Fruit fly (Drosophila melanogaster) whole organism, embryonic: Measurements from ENCODE around the gene Cyp40.

Experiments used
- B-H2 ChIP-seq: fragments of 200-800 bp; sonication (Bioruptor generic); optimal IDR thresholded peaks from 2 replicates; lab custom pipeline; 2018; ENCODE audit warnings: missing biosample characterization, mild to moderate bottlenecking, missing genetic modification characterization
- BEAF-32 ChIP-seq: fragments of 200-800 bp; sonication (Bioruptor generic); optimal IDR thresholded peaks from 3 replicates; lab custom pipeline; 2017; ENCODE audit warnings: missing biosample characterization, missing genetic modification characterization, mild to moderate bottlenecking, moderate library complexity, missing genetic modification reagents
- Bgb ChIP-seq: fragments of 200-800 bp; sonication (Bioruptor generic); IDR thresholded peaks from 2 replicates; pipeline ENCODE4 v1.3.6; 2022; ENCODE audit warnings: missing biosample characterization, missing genetic modification characterization; ENCODE audit not compliant: partially characterized antibody
- CG13287 ChIP-seq: fragments of 200-800 bp; sonication (Bioruptor generic); IDR thresholded peaks from 2 replicates; pipeline ENCODE4 v1.3.6; 2022; ENCODE audit warnings: missing biosample characterization, missing genetic modification characterization; ENCODE audit not compliant: partially characterized antibody
- CG2116 ChIP-seq: fragments of 200-800 bp; sonication (Bioruptor generic); optimal IDR thresholded peaks from 3 replicates; lab custom pipeline; 2018; ENCODE audit warnings: missing biosample characterization, mild to moderate bottlenecking, missing genetic modification characterization
- CG33213 ChIP-seq: fragments of 200-800 bp; sonication (Bioruptor generic); optimal IDR thresholded peaks from 3 replicates; lab custom pipeline; 2016; ENCODE audit warnings: missing biosample characterization, missing genetic modification characterization
- CG42726 ChIP-seq: fragments of 200-800 bp; sonication (Bioruptor generic); IDR thresholded peaks from 2 replicates; pipeline ENCODE4 v1.3.6; 2022; ENCODE audit warnings: missing biosample characterization, missing genetic modification characterization; ENCODE audit not compliant: partially characterized antibody
- CG4617 ChIP-seq: fragments of 200-800 bp; sonication (Bioruptor generic); optimal IDR thresholded peaks from 3 replicates; lab custom pipeline; 2016; ENCODE audit warnings: missing biosample characterization, missing genetic modification characterization, borderline replicate concordance
- CG6791 ChIP-seq: fragments of 200-800 bp; sonication (Bioruptor generic); IDR thresholded peaks from 3 replicates; pipeline ENCODE4 v1.3.6; 2022; ENCODE audit warnings: missing biosample characterization, missing genetic modification characterization; ENCODE audit not compliant: partially characterized antibody
- CG9797 ChIP-seq: fragments of 200-800 bp; sonication (Bioruptor generic); optimal IDR thresholded peaks from 3 replicates; lab custom pipeline; 2018; ENCODE audit warnings: missing biosample characterization, mild to moderate bottlenecking, missing genetic modification characterization
- CHES-1-like ChIP-seq: fragments of 200-800 bp; sonication (Bioruptor generic); optimal IDR thresholded peaks from 2 replicates; lab custom pipeline; 2016; ENCODE audit warnings: missing biosample characterization, missing genetic modification characterization
- CTCF ChIP-seq: fragments of 200-800 bp; sonication (Bioruptor generic); optimal IDR thresholded peaks from 2 replicates; lab custom pipeline; 2017; ENCODE audit warnings: missing biosample characterization, mild to moderate bottlenecking, missing genetic modification characterization, moderate library complexity
- D ChIP-seq, 2 experiments: fragments of 200-800 bp in 1 of 2; fragments of >200 bp in 1 of 2; sonication (Bioruptor generic) in 1 of 2; optimal IDR thresholded peaks; 2 replicates in 1 of 2; 3 replicates in 1 of 2; lab custom pipeline; 2017; ENCODE audit warnings: mild to moderate bottlenecking in 1 of 2, missing biosample characterization in 1 of 2, missing genetic modification characterization in 1 of 2, missing genetic modification reagents in 1 of 2
- Dip2 ChIP-seq: fragments of 200-800 bp; sonication (Bioruptor generic); IDR thresholded peaks from 2 replicates; pipeline ENCODE4 v1.3.6; 2022; ENCODE audit warnings: missing biosample characterization, missing genetic modification characterization
- Dll ChIP-seq: fragments of 200-800 bp; sonication (Bioruptor generic); IDR thresholded peaks from 4 replicates; pipeline ENCODE4 v1.3.6; 2022; ENCODE audit warnings: missing biosample characterization, missing genetic modification characterization; ENCODE audit not compliant: partially characterized antibody
- Dp ChIP-seq: fragments of 200-800 bp; sonication (Bioruptor generic); optimal IDR thresholded peaks from 2 replicates; lab custom pipeline; 2018; ENCODE audit warnings: missing biosample characterization, mild to moderate bottlenecking, missing genetic modification characterization, moderate library complexity
- E2f2 ChIP-seq: fragments of 200-800 bp; sonication (Bioruptor generic); IDR thresholded peaks from 2 replicates; pipeline ENCODE4 v1.3.6; 2022; ENCODE audit warnings: missing biosample characterization, missing genetic modification characterization
- Ets97D ChIP-seq: fragments of 200-800 bp; sonication (Bioruptor generic); optimal IDR thresholded peaks from 3 replicates; lab custom pipeline; 2016; ENCODE audit warnings: missing biosample characterization, missing genetic modification characterization
- HHEX ChIP-seq: fragments of 200-800 bp; sonication (Bioruptor generic); optimal IDR thresholded peaks from 3 replicates; lab custom pipeline; 2017; ENCODE audit warnings: missing biosample characterization, mild to moderate bottlenecking, missing genetic modification characterization, missing genetic modification reagents
- HLH54F ChIP-seq: fragments of 200-800 bp; sonication (Bioruptor generic); optimal IDR thresholded peaks from 3 replicates; lab custom pipeline; 2016; ENCODE audit warnings: missing biosample characterization, missing genetic modification characterization
- HmgZ ChIP-seq: fragments of 200-800 bp; sonication (Bioruptor generic); optimal IDR thresholded peaks from 2 replicates; lab custom pipeline; 2018; ENCODE audit warnings: missing biosample characterization, mild to moderate bottlenecking, missing genetic modification characterization
- Lhr ChIP-seq: fragments of 200-800 bp; sonication (Bioruptor generic); optimal IDR thresholded peaks from 3 replicates; lab custom pipeline; 2017; ENCODE audit warnings: mild to moderate bottlenecking, missing biosample characterization, missing genetic modification reagents, missing genetic modification characterization
- MBD-R2 ChIP-seq: fragments of 200-800 bp; sonication (Bioruptor generic); IDR thresholded peaks from 2 replicates; pipeline ENCODE4 v1.3.6; 2022; ENCODE audit warnings: missing biosample characterization, missing genetic modification characterization
- MESR4 ChIP-seq: fragments of 200-800 bp; sonication (Bioruptor generic); optimal IDR thresholded peaks from 2 replicates; lab custom pipeline; 2018; ENCODE audit warnings: missing biosample characterization, mild to moderate bottlenecking, missing genetic modification characterization, moderate library complexity
- Myb ChIP-seq: fragments of 200-800 bp; sonication (Bioruptor generic); optimal IDR thresholded peaks from 2 replicates; lab custom pipeline; 2016; ENCODE audit warnings: missing biosample characterization, missing genetic modification characterization
- NC2β ChIP-seq: fragments of 200-800 bp; sonication (Bioruptor generic); optimal IDR thresholded peaks from 2 replicates; lab custom pipeline; 2016; ENCODE audit warnings: missing biosample characterization, missing genetic modification characterization
- Opbp ChIP-seq: fragments of 200-800 bp; sonication (Bioruptor generic); IDR thresholded peaks from 3 replicates; pipeline ENCODE4 v1.3.6; 2022; ENCODE audit warnings: missing biosample characterization, missing genetic modification characterization; ENCODE audit not compliant: partially characterized antibody
- Scr ChIP-seq: fragments of 200-800 bp; sonication (Bioruptor generic); IDR thresholded peaks from 2 replicates; pipeline ENCODE4 v1.3.6; 2022; ENCODE audit warnings: missing biosample characterization, missing genetic modification characterization; ENCODE audit not compliant: partially characterized antibody
- Sox100B ChIP-seq: fragments of 200-800 bp; sonication (Bioruptor generic); optimal IDR thresholded peaks from 3 replicates; lab custom pipeline; 2018; ENCODE audit warnings: missing biosample characterization, mild to moderate bottlenecking, missing genetic modification characterization
- Sry-δ ChIP-seq: fragments of 200-800 bp; sonication (Bioruptor generic); optimal IDR thresholded peaks from 2 replicates; lab custom pipeline; 2016; ENCODE audit warnings: missing biosample characterization, missing genetic modification characterization
- Taf1 ChIP-seq: fragments of 200-800 bp; sonication (Bioruptor generic); IDR thresholded peaks from 2 replicates; pipeline ENCODE4 v1.3.6; 2022; ENCODE audit warnings: missing biosample characterization, missing genetic modification characterization
- Tbp ChIP-seq: fragments of >200 bp; optimal IDR thresholded peaks from 2 replicates; lab custom pipeline; 2018; ENCODE audit warnings: missing biosample characterization, missing genetic modification characterization
- amos ChIP-seq: fragments of 200-800 bp; sonication (Bioruptor generic); IDR thresholded peaks from 2 replicates; pipeline ENCODE4 v1.3.6; 2022; ENCODE audit warnings: missing biosample characterization, missing genetic modification characterization; ENCODE audit not compliant: partially characterized antibody
- bcd ChIP-seq: fragments of 200-800 bp; sonication (Bioruptor generic); optimal IDR thresholded peaks from 2 replicates; lab custom pipeline; 2017; ENCODE audit warnings: missing biosample characterization, mild to moderate bottlenecking, missing genetic modification characterization
- gfzf ChIP-seq: fragments of 200-800 bp; sonication (Bioruptor generic); optimal IDR thresholded peaks from 2 replicates; lab custom pipeline; 2016; ENCODE audit warnings: missing biosample characterization, mild to moderate bottlenecking, missing genetic modification characterization, moderate library complexity
- jigr1 ChIP-seq: fragments of 200-800 bp; sonication (Bioruptor generic); IDR thresholded peaks from 3 replicates; pipeline ENCODE4 v1.3.6; 2022; ENCODE audit warnings: missing biosample characterization, missing genetic modification characterization
- knrl ChIP-seq: fragments of 200-800 bp; sonication (Bioruptor generic); IDR thresholded peaks from 3 replicates; pipeline ENCODE4 v1.3.6; 2022; ENCODE audit warnings: missing biosample characterization, missing genetic modification characterization; ENCODE audit not compliant: partially characterized antibody
- pzg ChIP-seq: fragments of 200-800 bp; sonication (Bioruptor generic); optimal IDR thresholded peaks from 3 replicates; lab custom pipeline; 2018; ENCODE audit warnings: missing biosample characterization, mild to moderate bottlenecking, missing genetic modification characterization, moderate library complexity
- sens ChIP-seq: fragments of 200-800 bp; sonication (Bioruptor generic); peaks from one replicate; lab custom pipeline; 2016; ENCODE audit warnings: missing biosample characterization, missing genetic modification characterization
- stwl ChIP-seq: fragments of 200-800 bp; sonication (Bioruptor generic); optimal IDR thresholded peaks from 3 replicates; lab custom pipeline; 2018; ENCODE audit warnings: missing biosample characterization, mild to moderate bottlenecking, missing genetic modification characterization, moderate library complexity
- tap ChIP-seq: fragments of 200-800 bp; optimal IDR thresholded peaks from 3 replicates; lab custom pipeline; 2019; ENCODE audit warnings: missing biosample characterization, mild to moderate bottlenecking, missing genetic modification characterization, moderate library complexity
- vnd ChIP-seq: fragments of 200-800 bp; sonication (Bioruptor generic); IDR thresholded peaks from 3 replicates; pipeline ENCODE4 v1.3.6; 2022; ENCODE audit warnings: missing biosample characterization, missing genetic modification characterization; ENCODE audit not compliant: partially characterized antibody

The Cyp40 gene

dm6 chr3L:9629093-9629492 is 617 bp downstream of the Cyp40 start, which contains the start of gene Or67b:
Gene Or67b, minus strand, starts transcription at chr3L:9629193.
- no peak for TF ChIP-seq Dip2 (GFP tag; lab: Robert Waterston, UW)

- TF ChIP-seq Dp (peak; percentile 42), MESR4 (GFP tag; lab: Kevin White, UChicago) (peak; percentile 64), Dll (peak; percentile 23; the same call in 1 of the 4 replicates), CG13287 (peak; percentile 51), knrl (GFP tag; lab: Robert Waterston, UW) (peak; percentile 54; the same call in 2 of the 3 replicates), vnd (GFP tag; lab: Robert Waterston, UW) (0 out of 3 replicates have a peak, but pooled peaks have one; percentile 23), bcd (no peak), Ets97D (GFP tag; lab: Kevin White, UChicago) (peak; percentile 29), BEAF-32 (GFP tag; lab: Kevin White, UChicago) (peak; percentile 42), CG33213 (GFP tag; lab: Kevin White, UChicago) (peak; percentile 17), Lhr (GFP tag; lab: Kevin White, UChicago) (peak; percentile 72), sens (GFP tag; lab: Kevin White, UChicago) (peak; percentile 59), Taf1 (no peak), HmgZ (tag; lab: Kevin White, UChicago) (peak; percentile 54), Sox100B (no peak), Myb (peak; percentile 99), Tbp (no peak), Opbp (GFP tag; lab: Robert Waterston, UW) (0 out of 3 replicates have a peak, but pooled peaks have one; percentile 46), Scr (GFP tag; lab: Robert Waterston, UW) (peak; percentile 28; the same call in 1 of the 2 replicates), CG6791 (GFP tag; lab: Robert Waterston, UW) (0 out of 3 replicates have a peak, but pooled peaks have one; percentile 53), B-H2 (GFP tag; lab: Kevin White, UChicago) (no peak), jigr1 (no peak), amos (peak; percentile 67), HHEX (GFP tag; lab: Kevin White, UChicago) (no peak), D (optimal IDR thresholded peaks at IDR 0.05; lab: Kevin White, UChicago) (peak; percentile 83), D (GFP tag; optimal IDR thresholded peaks at IDR 0.05; lab: Kevin White, UChicago) (no peak), NC2β (GFP tag; lab: Kevin White, UChicago) (no peak), gfzf (GFP tag; lab: Kevin White, UChicago) (peak; percentile 87), CG4617 (peak; percentile 59), E2f2 (peak; percentile 45; the same call in 1 of the 2 replicates), CHES-1-like (peak; percentile 68), tap (tag; lab: Kevin White, UChicago) (no peak), Bgb (GFP tag; lab: Robert Waterston, UW) (peak; percentile 55; the same call in 1 of the 2 replicates), Sry-δ (peak; percentile 31), HLH54F (GFP tag; lab: Kevin White, UChicago) (no peak), CG42726 (GFP tag; lab: Robert Waterston, UW) (peak; percentile 35; the same call in 1 of the 2 replicates), CG2116 (GFP tag; lab: Kevin White, UChicago) (peak; percentile 19), pzg (GFP tag; lab: Kevin White, UChicago) (peak; percentile 75), CTCF (GFP tag; lab: Kevin White, UChicago) (peak; percentile 64), stwl (tag; lab: Kevin White, UChicago) (peak; percentile 63), CG9797 (GFP tag; lab: Kevin White, UChicago) (peak; percentile 62), MBD-R2 (GFP tag; lab: Robert Waterston, UW) (peak; percentile 75)
- TF ChIP-seq, all 482 proteins: peak for 31
Measured at dm6 chr3L:9629910-9630309, 1.4 kb downstream of the Cyp40 start.
